Worm (Caenorhabditis elegans) whole organism, L2 larva: ENCODE measurements around the gene mfsd-10.

ENCODE experiments used
- C34F6.9 ChIP-seq: fragments of 150-350 bp; optimal IDR thresholded peaks from 2 replicates; lab custom pipeline; 2014; ENCODE audit warnings: missing biosample characterization, missing genetic modification characterization
- ZK546.5 ChIP-seq: sonication (generic microtip); optimal IDR thresholded peaks from 2 replicates; lab custom pipeline; 2017; ENCODE audit warnings: missing biosample characterization, missing genetic modification characterization
- alr-1 ChIP-seq: fragments of 150-350 bp; optimal IDR thresholded peaks from 2 replicates; lab custom pipeline; 2014; ENCODE audit warnings: missing biosample characterization, missing genetic modification characterization
- aly-2 ChIP-seq: fragments of 150-350 bp; optimal IDR thresholded peaks from 2 replicates; lab custom pipeline; 2014; ENCODE audit warnings: missing biosample characterization, missing genetic modification characterization
- ama-1 ChIP-seq: fragments of 150-350 bp; optimal IDR thresholded peaks from 2 replicates; lab custom pipeline; 2018; ENCODE audit warnings: inconsistent platforms
- blmp-1 ChIP-seq: sonication (generic microtip); optimal IDR thresholded peaks from 2 replicates; lab custom pipeline; 2017; ENCODE audit warnings: missing genetic modification characterization, mild to moderate bottlenecking, missing compliant biosample characterization, antibody characterized with exemption, moderate library complexity; ENCODE audit not compliant: insufficient read depth
- ceh-16 ChIP-seq: fragments of 150-350 bp; optimal IDR thresholded peaks from 2 replicates; lab custom pipeline; 2014; ENCODE audit warnings: missing biosample characterization, missing genetic modification characterization
- ceh-82 ChIP-seq: fragments of 150-350 bp; optimal IDR thresholded peaks from 2 replicates; lab custom pipeline; 2014; ENCODE audit warnings: missing biosample characterization, missing genetic modification characterization
- crh-2 ChIP-seq: sonication (generic microtip); optimal IDR thresholded peaks from 2 replicates; lab custom pipeline; 2017; ENCODE audit warnings: missing biosample characterization, missing genetic modification characterization
- dmd-4 ChIP-seq: sonication (generic microtip); optimal IDR thresholded peaks from 2 replicates; lab custom pipeline; 2017; ENCODE audit warnings: missing biosample characterization, missing genetic modification characterization
- egl-27 ChIP-seq: sonication (generic microtip); optimal IDR thresholded peaks from 3 replicates; lab custom pipeline; 2017; ENCODE audit warnings: missing biosample characterization, missing genetic modification reagents, missing genetic modification characterization
- elt-1 ChIP-seq: fragments of 150-350 bp; optimal IDR thresholded peaks from 2 replicates; lab custom pipeline; 2014; ENCODE audit warnings: missing biosample characterization, missing genetic modification characterization
- fos-1 ChIP-seq: fragments of 150-350 bp; optimal IDR thresholded peaks from 2 replicates; lab custom pipeline; 2014; ENCODE audit warnings: missing biosample characterization, missing genetic modification characterization
- lin-11 ChIP-seq: fragments of 150-350 bp; sonication (generic microtip); optimal IDR thresholded peaks from 2 replicates; lab custom pipeline; 2014; ENCODE audit warnings: missing biosample characterization, missing genetic modification characterization, inconsistent platforms, mixed read lengths
- lin-39 ChIP-seq: fragments of 150-350 bp; optimal IDR thresholded peaks from 2 replicates; lab custom pipeline; 2014; ENCODE audit warnings: missing biosample characterization, missing genetic modification reagents, missing genetic modification characterization
- lsy-2 ChIP-seq, 2 experiments: fragments of 150-350 bp in 1 of 2; sonication (generic microtip) in 1 of 2; optimal IDR thresholded peaks; 2 replicates each; lab custom pipeline; 2014 to 2017; ENCODE audit warnings: missing biosample characterization in 2 of 2, missing genetic modification characterization in 2 of 2
- mab-5 ChIP-seq: fragments of 150-350 bp; optimal IDR thresholded peaks from 2 replicates; lab custom pipeline; 2014; ENCODE audit warnings: missing biosample characterization, missing genetic modification characterization
- mbf-1 ChIP-seq: sonication (generic microtip); optimal IDR thresholded peaks from 2 replicates; lab custom pipeline; 2017; ENCODE audit warnings: missing biosample characterization, missing genetic modification characterization
- mdl-1 ChIP-seq, 2 experiments: fragments of 150-350 bp in 1 of 2; sonication (generic microtip) in 1 of 2; optimal IDR thresholded peaks; 2 replicates each; lab custom pipeline; 2017; ENCODE audit warnings: missing biosample characterization in 2 of 2, missing genetic modification characterization in 2 of 2
- nhr-10 ChIP-seq: sonication (generic microtip); optimal IDR thresholded peaks from 2 replicates; lab custom pipeline; 2017; ENCODE audit warnings: missing biosample characterization, missing genetic modification characterization
- nhr-129 ChIP-seq: fragments of 150-350 bp; optimal IDR thresholded peaks from 2 replicates; lab custom pipeline; 2014; ENCODE audit warnings: missing biosample characterization, missing genetic modification characterization
- nhr-23 ChIP-seq: fragments of 150-350 bp; optimal IDR thresholded peaks from 2 replicates; lab custom pipeline; 2014; ENCODE audit warnings: missing biosample characterization, missing genetic modification reagents, missing genetic modification characterization
- nhr-77 ChIP-seq: fragments of 150-350 bp; optimal IDR thresholded peaks from 2 replicates; lab custom pipeline; 2014; ENCODE audit warnings: missing biosample characterization, missing genetic modification characterization
- sem-4 ChIP-seq: fragments of 150-350 bp; optimal IDR thresholded peaks from 2 replicates; lab custom pipeline; 2014; ENCODE audit warnings: missing biosample characterization, missing genetic modification reagents, missing genetic modification characterization
- skn-1 ChIP-seq: sonication (generic microtip); optimal IDR thresholded peaks from 2 replicates; lab custom pipeline; 2017; ENCODE audit warnings: missing biosample characterization, missing genetic modification characterization
- sma-3 ChIP-seq: sonication (generic microtip); optimal IDR thresholded peaks from 2 replicates; lab custom pipeline; 2016; ENCODE audit warnings: missing genetic modification reagents, missing genetic modification characterization, missing compliant biosample characterization
- sma-9 ChIP-seq, 2 experiments: fragments of 150-350 bp in 1 of 2; sonication (generic microtip) in 1 of 2; optimal IDR thresholded peaks; 2 replicates each; lab custom pipeline; 2014 to 2016; ENCODE audit warnings: missing genetic modification characterization in 2 of 2, mild to moderate bottlenecking in 1 of 2, missing biosample characterization in 1 of 2, missing compliant biosample characterization in 1 of 2, missing genetic modification reagents in 1 of 2, moderate library complexity in 1 of 2
- snpc-4 ChIP-seq: fragments of 150-350 bp; optimal IDR thresholded peaks from 2 replicates; lab custom pipeline; 2014; ENCODE audit warnings: missing biosample characterization, missing genetic modification characterization
- unc-39 ChIP-seq: fragments of 150-350 bp; optimal IDR thresholded peaks from 2 replicates; lab custom pipeline; 2014; ENCODE audit warnings: missing biosample characterization, missing genetic modification characterization
- unc-55 ChIP-seq: fragments of 150-350 bp; sonication (generic microtip); optimal IDR thresholded peaks from 3 replicates; lab custom pipeline; 2014; ENCODE audit warnings: missing biosample characterization, missing genetic modification reagents, missing genetic modification characterization
- unc-62 ChIP-seq: fragments of 150-350 bp; optimal IDR thresholded peaks from 2 replicates; lab custom pipeline; 2014; ENCODE audit warnings: missing biosample characterization, missing genetic modification reagents, missing genetic modification characterization
- ztf-11 ChIP-seq: sonication (generic microtip); optimal IDR thresholded peaks from 2 replicates; lab custom pipeline; 2017; ENCODE audit warnings: missing biosample characterization, missing genetic modification characterization
- ztf-4 ChIP-seq: fragments of 150-350 bp; optimal IDR thresholded peaks from 2 replicates; lab custom pipeline; 2014; ENCODE audit warnings: missing biosample characterization, missing genetic modification characterization

The mfsd-10 gene

DNA sequence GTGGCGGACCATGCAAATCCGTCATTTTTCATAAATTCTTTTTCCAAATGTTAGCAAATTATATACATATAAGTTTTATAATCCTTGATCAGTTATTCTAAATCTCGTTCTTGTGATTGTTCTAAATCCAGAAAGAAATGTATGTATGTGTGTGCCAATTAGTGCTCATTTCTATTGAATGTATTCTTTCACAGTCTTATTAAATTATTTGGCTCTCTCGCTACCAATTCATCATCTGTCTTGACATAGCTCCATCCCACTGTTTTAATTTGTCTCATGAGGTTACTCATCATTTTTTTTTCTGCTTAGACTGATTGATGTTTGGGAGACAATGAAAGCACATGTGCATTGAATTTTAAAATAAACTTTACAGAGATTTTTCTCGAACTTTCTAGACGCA lies 13.0 kb downstream of the mfsd-10 start:
- TF ChIP-seq ZK546.5 (tag; lab: Kevin White, UChicago), result no peak

DNA sequence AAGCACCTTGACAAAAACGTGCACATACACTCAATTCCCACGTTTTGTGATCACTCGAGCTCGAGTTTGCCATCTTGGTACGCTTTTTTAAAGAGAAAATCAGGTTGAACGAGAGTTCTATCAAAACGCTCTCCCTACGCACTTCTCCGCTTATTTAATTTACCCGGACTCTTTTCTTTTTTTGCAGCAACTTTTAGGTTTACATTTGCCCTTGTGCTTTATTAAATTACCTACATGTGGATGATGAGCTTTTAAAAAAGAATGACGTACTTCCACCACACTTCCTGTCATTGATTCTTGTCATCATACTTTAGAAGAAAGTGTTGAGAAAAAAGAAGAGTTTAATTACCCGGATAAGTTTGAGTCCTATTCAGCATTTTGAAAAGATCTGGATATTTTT lies 16.3 kb downstream of the mfsd-10 start:
- TF ChIP-seq sma-9 (GFP tag; optimal IDR thresholded peaks at IDR 0.05; lab: Kevin White, UChicago) (peak; percentile 33), sma-9 (tag; optimal IDR thresholded peaks at IDR 0.05; lab: Kevin White, UChicago) (no peak), C34F6.9 (tag; lab: Kevin White, UChicago) (peak; percentile 3), mbf-1 (tag; lab: Kevin White, UChicago) (no peak), unc-62 (GFP tag; lab: Kevin White, UChicago) (no peak)

DNA sequence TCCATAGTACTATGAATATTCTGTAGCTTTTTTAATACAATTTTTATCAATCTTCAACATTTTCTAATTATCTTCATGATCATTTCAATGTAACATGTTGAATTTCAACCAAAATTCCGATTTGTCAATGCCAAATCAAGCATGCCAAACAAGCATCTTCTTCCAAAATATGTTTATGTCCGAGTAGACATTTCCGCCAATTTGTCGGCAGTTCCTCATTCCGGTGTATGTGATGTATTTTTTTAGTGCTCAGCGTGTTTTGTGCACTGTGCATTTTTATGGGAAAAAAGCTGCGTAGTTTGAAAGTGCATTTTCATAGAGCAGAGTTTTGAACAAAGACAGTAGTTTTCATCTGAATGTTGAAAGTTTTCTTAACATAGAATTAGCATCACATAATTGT lies 19.0 kb downstream of the mfsd-10 start:
- TF ChIP-seq nhr-23 (tag; lab: Kevin White, UChicago) (no peak), aly-2 (no peak), ama-1 (no peak), C34F6.9 (tag; lab: Kevin White, UChicago) (no peak), dmd-4 (tag; lab: Kevin White, UChicago) (no peak), alr-1 (tag; lab: Kevin White, UChicago) (no peak), mdl-1 (tag; optimal IDR thresholded peaks at IDR 0.05; lab: Kevin White, UChicago) (no peak), ceh-16 (tag; lab: Kevin White, UChicago) (no peak), unc-55 (GFP tag; lab: Kevin White, UChicago) (no peak), crh-2 (tag; lab: Kevin White, UChicago) (no peak), lin-11 (no peak), ztf-11 (tag; lab: Kevin White, UChicago) (no peak), ztf-4 (no peak), mbf-1 (tag; lab: Kevin White, UChicago) (no peak), nhr-77 (no peak), blmp-1 (tag; lab: Kevin White, UChicago) (no peak), skn-1 (tag; lab: Kevin White, UChicago) (no peak)

DNA sequence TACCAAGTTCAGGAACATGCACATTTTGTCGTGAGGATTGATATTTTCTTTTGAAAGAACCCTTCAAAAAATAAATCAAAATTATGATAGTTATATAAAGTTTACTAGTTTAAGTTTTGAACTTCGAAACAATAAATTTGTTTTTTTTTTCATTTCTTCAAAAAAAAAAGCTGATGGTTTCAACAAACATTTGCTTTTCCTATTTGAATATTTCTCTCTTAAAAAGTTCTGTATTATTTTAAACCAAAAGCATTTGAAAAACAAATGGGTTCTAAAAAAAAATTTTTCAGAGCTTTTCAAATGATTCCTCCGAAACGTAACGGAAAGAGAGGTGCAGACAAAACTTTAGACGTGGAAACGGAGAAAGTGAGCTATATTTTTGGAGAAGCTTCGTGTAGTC lies 28.0 kb downstream of the mfsd-10 start, which contains the start of gene C53C11.1:
TSS of gene C53C11.1 (plus strand) at position 301 of the 400 bp plus-strand sequence.
- TF ChIP-seq ztf-4 (no peak), sem-4 (tag; lab: Kevin White, UChicago) (no peak), ceh-82 (tag; lab: Kevin White, UChicago) (no peak), nhr-10 (tag; lab: Kevin White, UChicago) (no peak), ceh-16 (tag; lab: Kevin White, UChicago) (no peak), lin-39 (tag; lab: Kevin White, UChicago) (no peak), alr-1 (tag; lab: Kevin White, UChicago) (no peak), snpc-4 (no peak), skn-1 (tag; lab: Kevin White, UChicago) (no peak), unc-55 (GFP tag; lab: Kevin White, UChicago) (no peak), elt-1 (tag; lab: Kevin White, UChicago) (no peak), lsy-2 (tag; optimal IDR thresholded peaks at IDR 0.05; lab: Kevin White, UChicago) (no peak), mdl-1 (tag; optimal IDR thresholded peaks at IDR 0.05; lab: Kevin White, UChicago) (no peak), sma-3 (GFP tag; lab: Kevin White, UChicago) (no peak), mab-5 (tag; lab: Kevin White, UChicago) (no peak), unc-62 (GFP tag; lab: Kevin White, UChicago) (no peak)

DNA sequence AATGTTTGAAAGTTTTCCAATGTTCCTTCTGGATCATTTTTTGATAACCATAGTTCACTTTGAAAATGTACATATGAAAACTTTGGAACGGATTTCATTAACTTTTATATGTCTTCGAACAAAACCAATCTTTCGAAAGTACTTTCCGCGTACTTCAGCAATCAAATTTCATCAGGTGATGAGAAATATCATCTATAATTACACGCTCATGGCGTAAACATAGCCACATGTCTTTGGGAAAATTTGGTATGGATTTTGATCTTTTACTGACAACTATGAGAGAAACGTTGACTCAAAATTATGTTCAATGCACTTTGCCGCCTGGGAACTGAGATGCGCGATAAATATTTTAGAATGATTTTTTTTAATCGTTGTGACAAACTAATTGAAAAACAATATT lies 29.5 kb downstream of the mfsd-10 start:
- no peak for TF ChIP-seq egl-27
- peak; percentile 56 for TF ChIP-seq nhr-129 (tag; lab: Kevin White, UChicago)
- TF ChIP-seq sma-3 (GFP tag; lab: Kevin White, UChicago), result no peak
- TF ChIP-seq nhr-10 (tag; lab: Kevin White, UChicago), result no peak
- TF ChIP-seq unc-39, result no peak

DNA sequence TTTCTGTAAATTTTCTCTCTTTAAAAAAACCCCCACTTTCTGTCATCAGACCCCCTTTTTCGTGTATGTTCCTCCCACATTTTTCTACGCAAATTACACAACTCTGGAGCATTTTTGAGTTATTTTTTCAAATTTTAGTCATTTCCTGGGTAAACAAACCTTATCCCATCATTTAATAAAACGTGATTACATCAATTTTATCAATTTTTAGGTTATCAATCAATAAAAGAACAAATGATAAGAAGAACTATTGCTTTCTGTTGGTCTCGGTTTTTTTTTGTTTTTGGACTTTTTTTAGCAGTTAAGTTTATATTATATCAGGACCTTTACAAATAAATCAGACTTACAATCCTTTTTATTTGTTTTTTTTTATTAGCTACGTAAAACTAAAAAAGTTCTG lies 32.1 kb downstream of the mfsd-10 start, which contains the start of gene C53C11.2:
TSS of gene C53C11.2 (plus strand) at position 284 of the 400 bp plus-strand sequence.
- TF ChIP-seq nhr-129 (tag; lab: Kevin White, UChicago) (no peak), aly-2 (no peak), nhr-23 (tag; lab: Kevin White, UChicago) (no peak), fos-1 (tag; lab: Kevin White, UChicago) (peak; percentile 74)
- TF ChIP-seq, all 48 proteins: peak for 1
